Worm (Caenorhabditis elegans) whole organism, late embryonic: Measurements from ENCODE around the gene C09G1.2.

Experiments
- C08G9.2 ChIP-seq: sonication (generic microtip); optimal IDR thresholded peaks from 2 replicates; lab custom pipeline; 2016; ENCODE audit warnings: mild to moderate bottlenecking, missing genetic modification characterization, moderate library complexity, missing compliant biosample characterization
- C38D4.7 ChIP-seq: fragments of 200-800 bp; sonication (Bioruptor generic); optimal IDR thresholded peaks from 2 replicates; lab custom pipeline; 2018; ENCODE audit warnings: mild to moderate bottlenecking, missing genetic modification characterization, moderate library complexity, missing compliant biosample characterization
- K02D7.2 ChIP-seq: sonication (generic microtip); optimal IDR thresholded peaks from 2 replicates; lab custom pipeline; 2017; ENCODE audit warnings: mild to moderate bottlenecking, missing genetic modification characterization, missing compliant biosample characterization
- Y22D7AL.16 ChIP-seq: sonication (generic microtip); optimal IDR thresholded peaks from 2 replicates; lab custom pipeline; 2016; ENCODE audit warnings: missing genetic modification characterization, missing compliant biosample characterization
- ahr-1 ChIP-seq: sonication (generic microtip); optimal IDR thresholded peaks from 2 replicates; lab custom pipeline; 2016; ENCODE audit warnings: missing genetic modification characterization, missing compliant biosample characterization
- ceh-14 ChIP-seq: sonication (generic microtip); optimal IDR thresholded peaks from 2 replicates; lab custom pipeline; 2016; ENCODE audit warnings: missing genotype, missing genetic modification characterization, missing compliant biosample characterization
- ceh-19 ChIP-seq: fragments of 200-800 bp; sonication (Bioruptor generic); optimal IDR thresholded peaks from 2 replicates; lab custom pipeline; 2018; ENCODE audit warnings: mild to moderate bottlenecking, missing genetic modification characterization, missing compliant biosample characterization
- ceh-2 ChIP-seq: sonication (generic microtip); optimal IDR thresholded peaks from 2 replicates; lab custom pipeline; 2016; ENCODE audit warnings: missing genotype, missing genetic modification characterization, missing compliant biosample characterization
- ceh-22 ChIP-seq: sonication (generic microtip); optimal IDR thresholded peaks from 2 replicates; lab custom pipeline; 2017; ENCODE audit warnings: missing biosample characterization, missing genetic modification characterization
- ceh-24 ChIP-seq: sonication (generic microtip); optimal IDR thresholded peaks from 2 replicates; lab custom pipeline; 2016; ENCODE audit warnings: mild to moderate bottlenecking, missing genetic modification characterization, missing compliant biosample characterization
- ceh-31 ChIP-seq: sonication (generic microtip); optimal IDR thresholded peaks from 2 replicates; lab custom pipeline; 2016; ENCODE audit warnings: missing genetic modification characterization, missing compliant biosample characterization
- ceh-34 ChIP-seq: sonication (generic microtip); optimal IDR thresholded peaks from 2 replicates; lab custom pipeline; 2016; ENCODE audit warnings: mild to moderate bottlenecking, missing genetic modification characterization, missing compliant biosample characterization
- ceh-45 ChIP-seq: fragments of 200-800 bp; sonication (Bioruptor generic); IDR thresholded peaks from 2 replicates; pipeline ENCODE4 v1.3.6; 2022; ENCODE audit warnings: missing genetic modification reagents, missing genetic modification characterization, missing compliant biosample characterization
- ceh-48 ChIP-seq: sonication (generic microtip); optimal IDR thresholded peaks from 2 replicates; lab custom pipeline; 2016; ENCODE audit warnings: missing genetic modification characterization, inconsistent platforms, missing compliant biosample characterization
- ceh-9 ChIP-seq: sonication (generic microtip); optimal IDR thresholded peaks from 2 replicates; lab custom pipeline; 2016; ENCODE audit warnings: mild to moderate bottlenecking, missing genetic modification characterization, inconsistent platforms, missing compliant biosample characterization
- che-1 ChIP-seq: sonication (generic microtip); optimal IDR thresholded peaks from 2 replicates; lab custom pipeline; 2016; ENCODE audit warnings: mild to moderate bottlenecking, missing genetic modification characterization, missing compliant biosample characterization
- dmd-4 ChIP-seq: sonication (generic microtip); optimal IDR thresholded peaks from 2 replicates; lab custom pipeline; 2016; ENCODE audit warnings: borderline replicate concordance, missing genetic modification characterization, missing compliant biosample characterization
- dve-1 ChIP-seq: sonication (generic microtip); optimal IDR thresholded peaks from 2 replicates; lab custom pipeline; 2017; ENCODE audit warnings: antibody characterized with exemption, mild to moderate bottlenecking, missing genetic modification characterization, missing compliant biosample characterization
- elt-4 ChIP-seq: sonication (generic microtip); optimal IDR thresholded peaks from 2 replicates; lab custom pipeline; 2016; ENCODE audit warnings: missing genetic modification characterization, missing compliant biosample characterization
- ets-4 ChIP-seq: sonication (generic microtip); optimal IDR thresholded peaks from 2 replicates; lab custom pipeline; 2016; ENCODE audit warnings: missing genetic modification characterization, missing compliant biosample characterization
- eyg-1 ChIP-seq: sonication (generic microtip); optimal IDR thresholded peaks from 2 replicates; lab custom pipeline; 2016; ENCODE audit warnings: missing genotype, missing genetic modification characterization, missing compliant biosample characterization
- fax-1 ChIP-seq: sonication (generic microtip); optimal IDR thresholded peaks from 2 replicates; lab custom pipeline; 2016; ENCODE audit warnings: missing genotype, missing genetic modification characterization, missing compliant biosample characterization
- fkh-10 ChIP-seq: fragments of 150-350 bp; optimal IDR thresholded peaks from 2 replicates; lab custom pipeline; 2014; ENCODE audit warnings: missing biosample characterization, missing genetic modification reagents, missing genetic modification characterization
- fkh-6 ChIP-seq: sonication (generic microtip); optimal IDR thresholded peaks from 2 replicates; lab custom pipeline; 2016; ENCODE audit warnings: missing genetic modification characterization, missing compliant biosample characterization
- gmeb-2 ChIP-seq: sonication (generic microtip); optimal IDR thresholded peaks from 2 replicates; lab custom pipeline; 2016; ENCODE audit warnings: missing genetic modification characterization, inconsistent platforms, missing compliant biosample characterization
- hlh-8 ChIP-seq: sonication (generic microtip); optimal IDR thresholded peaks from 2 replicates; lab custom pipeline; 2016; ENCODE audit warnings: missing genotype, missing genetic modification characterization, missing compliant biosample characterization
- lin-11 ChIP-seq: fragments of 200-800 bp; sonication (Bioruptor generic); optimal IDR thresholded peaks from 2 replicates; lab custom pipeline; 2018; ENCODE audit warnings: mild to moderate bottlenecking, missing genetic modification characterization, missing compliant biosample characterization
- nhr-11 ChIP-seq: fragments of 150-350 bp; optimal IDR thresholded peaks from 2 replicates; lab custom pipeline; 2014; ENCODE audit warnings: missing biosample characterization, missing genetic modification characterization
- nhr-232 ChIP-seq: sonication (generic microtip); optimal IDR thresholded peaks from 2 replicates; lab custom pipeline; 2016; ENCODE audit warnings: missing genetic modification characterization, missing compliant biosample characterization
- npax-4 ChIP-seq: sonication (generic microtip); optimal IDR thresholded peaks from 2 replicates; lab custom pipeline; 2016; ENCODE audit warnings: missing genetic modification characterization, missing compliant biosample characterization
- pha-2 ChIP-seq: sonication (generic microtip); optimal IDR thresholded peaks from 2 replicates; lab custom pipeline; 2017; ENCODE audit warnings: mild to moderate bottlenecking, missing genetic modification characterization, missing compliant biosample characterization
- pqm-1 ChIP-seq: sonication (generic microtip); optimal IDR thresholded peaks from 2 replicates; lab custom pipeline; 2016; ENCODE audit warnings: missing genetic modification characterization, missing compliant biosample characterization
- tbx-2 ChIP-seq: sonication (generic microtip); optimal IDR thresholded peaks from 2 replicates; lab custom pipeline; 2016; ENCODE audit warnings: missing genetic modification characterization, missing compliant biosample characterization
- ttx-3 ChIP-seq: sonication (generic microtip); optimal IDR thresholded peaks from 2 replicates; lab custom pipeline; 2016; ENCODE audit warnings: missing genetic modification reagents, missing genetic modification characterization, missing compliant biosample characterization
- unc-42 ChIP-seq: sonication (generic microtip); optimal IDR thresholded peaks from 2 replicates; lab custom pipeline; 2016; ENCODE audit warnings: missing genotype, missing genetic modification characterization, missing compliant biosample characterization
- zip-5 ChIP-seq: sonication (generic microtip); optimal IDR thresholded peaks from 2 replicates; lab custom pipeline; 2016; ENCODE audit warnings: missing genetic modification characterization, missing compliant biosample characterization
- ztf-16 ChIP-seq: sonication (generic microtip); optimal IDR thresholded peaks from 2 replicates; lab custom pipeline; 2017; ENCODE audit warnings: missing genetic modification characterization, missing compliant biosample characterization

C09G1.2 gene

ce11 chrX:16006529-16006928 is 24.0 kb upstream of the C09G1.2 start, which contains the start of gene C09G1.4:
C09G1.4 (minus strand) TSS chrX:16006629.
- TF ChIP-seq C38D4.7 (GFP tag; lab: Kevin White, UChicago), result no peak

DNA sequence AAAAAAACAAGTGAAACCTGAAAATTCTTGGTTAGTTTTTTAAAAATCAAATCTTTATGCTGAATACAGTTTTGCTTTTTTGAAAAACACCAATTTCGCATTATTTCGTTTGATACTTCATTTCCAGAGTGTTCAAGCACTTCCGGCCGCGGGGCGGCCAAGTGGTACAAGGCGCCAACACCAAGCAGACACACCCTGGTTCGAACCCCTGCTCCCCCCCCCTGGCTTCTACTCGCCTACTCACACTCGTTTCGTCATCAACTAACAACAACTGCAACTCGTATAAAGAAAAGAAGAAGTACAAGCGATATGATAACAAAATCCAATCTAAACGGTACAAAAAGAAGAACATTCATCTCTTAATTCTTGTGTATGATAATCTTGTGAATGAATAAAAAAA is 20.3 kb upstream of the C09G1.2 start:
- TF ChIP-seq che-1 (tag; lab: Kevin White, UChicago) (no peak), hlh-8 (no peak), ets-4 (no peak), nhr-11 (no peak)

DNA sequence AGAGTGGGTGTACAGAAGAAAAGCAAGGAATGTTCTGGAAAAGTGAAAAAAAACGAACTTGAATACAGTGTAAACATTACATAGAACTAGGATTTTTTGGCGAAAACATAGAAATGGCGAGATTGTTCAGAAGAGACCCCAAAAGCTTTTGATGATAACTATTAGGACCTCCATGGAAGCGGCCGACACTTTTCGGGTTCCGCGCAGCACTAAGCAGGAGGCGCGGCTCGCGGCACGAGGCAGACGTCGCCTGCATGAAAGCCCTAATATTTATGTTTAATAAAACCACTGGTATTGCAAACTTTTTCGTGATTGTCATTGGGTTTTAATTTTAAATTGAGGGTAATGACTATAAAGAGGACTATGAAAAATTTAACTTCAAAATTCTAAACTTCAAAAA is 15.4 kb upstream of the C09G1.2 start:
- no peak for TF ChIP-seq dve-1
- TF ChIP-seq ttx-3, result no peak
- no peak for TF ChIP-seq ceh-14 (tag; lab: Kevin White, UChicago)
- no peak for TF ChIP-seq ceh-19 (GFP tag; lab: Kevin White, UChicago)
- TF ChIP-seq C08G9.2 (tag; lab: Kevin White, UChicago), result no peak
- no peak for TF ChIP-seq ceh-31 (tag; lab: Kevin White, UChicago)
- TF ChIP-seq Y22D7AL.16 (tag; lab: Kevin White, UChicago), result no peak
- TF ChIP-seq ceh-45 (GFP tag; lab: Robert Waterston, UW), result no peak
- no peak for TF ChIP-seq ahr-1 (tag; lab: Kevin White, UChicago)
- TF ChIP-seq ztf-16, result no peak
- no peak for TF ChIP-seq fkh-10 (GFP tag; lab: Kevin White, UChicago)
- TF ChIP-seq ceh-34 (tag; lab: Kevin White, UChicago), result no peak
- TF ChIP-seq pqm-1 (tag; lab: Kevin White, UChicago), result no peak
- no peak for TF ChIP-seq elt-4 (tag; lab: Kevin White, UChicago)

DNA sequence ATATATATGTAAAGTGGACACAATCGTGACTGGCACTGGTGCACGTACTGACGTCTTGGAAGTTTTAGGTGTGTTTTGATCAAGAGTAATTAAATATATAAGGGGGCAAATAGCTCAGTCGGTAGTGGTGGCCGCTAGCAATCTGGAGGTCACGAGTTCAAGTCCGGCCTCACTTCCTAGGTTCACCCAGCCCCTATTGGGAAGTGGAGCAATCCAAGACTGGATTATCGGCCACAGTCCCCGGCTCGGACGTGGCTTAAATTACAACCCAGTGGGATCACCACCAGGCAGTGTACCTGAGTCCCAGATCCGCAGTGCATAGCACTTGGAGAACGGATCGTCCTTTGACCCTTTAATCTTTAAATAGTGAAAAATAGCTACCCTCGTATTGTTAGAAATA is 14.6 kb upstream of the C09G1.2 start:
- TF ChIP-seq elt-4 (tag; lab: Kevin White, UChicago) (no peak), unc-42 (no peak), ttx-3 (no peak), ceh-2 (tag; lab: Kevin White, UChicago) (no peak), fax-1 (tag; lab: Kevin White, UChicago) (no peak), gmeb-2 (tag; lab: Kevin White, UChicago) (no peak), eyg-1 (tag; lab: Kevin White, UChicago) (no peak), C08G9.2 (tag; lab: Kevin White, UChicago) (no peak), pqm-1 (tag; lab: Kevin White, UChicago) (no peak), dve-1 (no peak), nhr-232 (no peak), lin-11 (tag; lab: Kevin White, UChicago) (no peak), K02D7.2 (tag; lab: Kevin White, UChicago) (no peak)

- TF ChIP-seq ceh-24 (tag; lab: Kevin White, UChicago) (no peak), eyg-1 (tag; lab: Kevin White, UChicago) (no peak), gmeb-2 (tag; lab: Kevin White, UChicago) (no peak), ceh-2 (tag; lab: Kevin White, UChicago) (no peak), fax-1 (tag; lab: Kevin White, UChicago) (no peak), pha-2 (tag; lab: Kevin White, UChicago) (no peak), zip-5 (tag; lab: Kevin White, UChicago) (no peak), pqm-1 (tag; lab: Kevin White, UChicago) (no peak), ceh-19 (GFP tag; lab: Kevin White, UChicago) (no peak), ceh-22 (tag; lab: Kevin White, UChicago) (no peak)
Observed at ce11 chrX:15993916-15994315, 11.4 kb upstream of the C09G1.2 start.

- TF ChIP-seq eyg-1 (tag; lab: Kevin White, UChicago) (no peak), ceh-9 (no peak), pha-2 (tag; lab: Kevin White, UChicago) (no peak), ceh-48 (tag; lab: Kevin White, UChicago) (no peak), gmeb-2 (tag; lab: Kevin White, UChicago) (no peak), fkh-6 (no peak), npax-4 (tag; lab: Kevin White, UChicago) (no peak), dmd-4 (tag; lab: Kevin White, UChicago) (no peak), tbx-2 (tag; lab: Kevin White, UChicago) (no peak), fax-1 (tag; lab: Kevin White, UChicago) (no peak)
Observed at ce11 chrX:15992806-15993205, 10.3 kb upstream of the C09G1.2 start.
